Worm (Caenorhabditis elegans): Measurements from ENCODE around the gene pals-37.

pals-37 gene

ce11 chrV:12478990-12479389 is 37.7 kb upstream of the pals-37 start:
- TF ChIP-seq nhr-71 (tag; optimal IDR thresholded peaks at IDR 0.05) (peak; percentile 40), sox-4 (tag; optimal IDR thresholded peaks at IDR 0.05) (no peak), aly-2 (tag; optimal IDR thresholded peaks at IDR 0.05) (no peak), alr-1 (tag; optimal IDR thresholded peaks at IDR 0.05; ENCODE audit: borderline replicate concordance) (no peak), nhr-90 (tag; optimal IDR thresholded peaks at IDR 0.05; ENCODE audit: poor library complexity) (no peak), egl-27 (tag; optimal IDR thresholded peaks at IDR 0.05) (no peak), efl-3 (GFP tag; optimal IDR thresholded peaks at IDR 0.05) (no peak), ceh-63 (GFP tag; optimal IDR thresholded peaks at IDR 0.05) (no peak), fkh-4 (tag; optimal IDR thresholded peaks at IDR 0.05; ENCODE audit: borderline replicate concordance) (no peak), pag-3 (tag; optimal IDR thresholded peaks at IDR 0.05; ENCODE audit: borderline replicate concordance, insufficient read depth) (peak; percentile 95), xbp-1 (tag; optimal IDR thresholded peaks at IDR 0.05) (no peak), lsy-2 (tag; optimal IDR thresholded peaks at IDR 0.05) (peak in 1 of 2 experiments; percentile 39), lin-15B (tag; optimal IDR thresholded peaks at IDR 0.05) (no peak), snu-23 (GFP tag; optimal IDR thresholded peaks at IDR 0.05) (peak; percentile 11), nhr-12 (tag; optimal IDR thresholded peaks at IDR 0.05) (no peak), snpc-4 (tag; optimal IDR thresholded peaks at IDR 0.05) (no peak), dpl-1 (GFP tag; optimal IDR thresholded peaks at IDR 0.05) (no peak), mep-1 (tag; optimal IDR thresholded peaks at IDR 0.05) (peak; percentile 32), C34B4.2 (tag; optimal IDR thresholded peaks at IDR 0.05) (no peak), lin-14 (GFP tag; optimal IDR thresholded peaks at IDR 0.05) (peak; percentile 79), ceh-8 (GFP tag; optimal IDR thresholded peaks at IDR 0.05) (no peak), nhr-84 (tag; optimal IDR thresholded peaks at IDR 0.05) (no peak), rnt-1 (tag; optimal IDR thresholded peaks at IDR 0.05) (peak; percentile 44), elt-2 (tag; optimal IDR thresholded peaks at IDR 0.05) (no peak), isw-1 (GFP tag; IDR thresholded peaks at IDR 0.05) (no peak), Y116A8C.19 (tag; optimal IDR thresholded peaks at IDR 0.05; ENCODE audit: borderline replicate concordance) (no peak), lir-3 (tag; optimal IDR thresholded peaks at IDR 0.05; ENCODE audit: poor library complexity) (no peak), mdl-1 (tag; optimal IDR thresholded peaks at IDR 0.05) (no peak), nhr-19 (GFP tag; conservative IDR thresholded peaks at IDR 0.05) (0 out of 2 replicates have a peak, but pooled peaks have one; percentile 17), ceh-88 (GFP tag; IDR thresholded peaks at IDR 0.05) (no peak), nhr-47 (tag; optimal IDR thresholded peaks at IDR 0.05) (no peak), zag-1 (tag; optimal IDR thresholded peaks at IDR 0.05) (no peak), nhr-20 (tag; optimal IDR thresholded peaks at IDR 0.05) (no peak), ceh-82 (tag; optimal IDR thresholded peaks at IDR 0.05) (no peak), sup-37 (GFP tag; optimal IDR thresholded peaks at IDR 0.05) (no peak), mef-2 (tag; optimal IDR thresholded peaks at IDR 0.05) (no peak), aha-1 (tag; optimal IDR thresholded peaks at IDR 0.05) (no peak), lin-35 (GFP tag; optimal IDR thresholded peaks at IDR 0.05) (no peak)

ce11 chrV:12478111-12478510 is 36.8 kb upstream of the pals-37 start, which contains the start of gene atn-1:
Gene atn-1, plus strand, starts transcription at chrV:12478411.
- no peak for TF ChIP-seq unc-98 (GFP tag; IDR thresholded peaks at IDR 0.05)
- TF ChIP-seq xbp-1 (tag; optimal IDR thresholded peaks at IDR 0.05), result no peak
- TF ChIP-seq nhr-85 (tag), result no peak

DNA sequence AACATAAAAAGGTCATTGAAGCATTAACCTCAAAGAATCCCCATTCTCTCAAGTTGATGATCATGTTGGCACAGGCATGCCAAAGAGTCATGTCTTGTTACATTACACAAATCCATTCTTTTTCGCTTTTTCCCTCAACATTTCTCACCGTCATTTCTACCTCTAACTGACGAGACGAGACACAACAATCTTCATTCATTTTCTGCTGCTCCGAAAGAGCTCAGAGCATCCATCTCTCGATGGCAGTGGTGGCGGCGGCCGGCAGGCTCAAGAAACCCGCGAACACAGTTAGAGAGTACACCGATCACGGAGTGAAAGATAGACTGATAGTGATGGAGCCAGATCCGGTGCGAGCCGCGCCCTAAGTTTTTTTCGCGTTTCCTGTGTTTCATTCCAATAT is 35.8 kb upstream of the pals-37 start:
- no peak for TF ChIP-seq elt-3 (tag; optimal IDR thresholded peaks at IDR 0.05)
- no peak for TF ChIP-seq C16A3.4 (tag; optimal IDR thresholded peaks at IDR 0.05)
- TF ChIP-seq aly-2 (tag; optimal IDR thresholded peaks at IDR 0.05), result no peak
- TF ChIP-seq unc-30 (tag; optimal IDR thresholded peaks at IDR 0.05), result no peak
- no peak for TF ChIP-seq ceh-88 (GFP tag; IDR thresholded peaks at IDR 0.05)
- no peak for TF ChIP-seq skn-1 (tag; optimal IDR thresholded peaks at IDR 0.05)
- TF ChIP-seq nhr-28 (tag; optimal IDR thresholded peaks at IDR 0.05), result no peak
- no peak for TF ChIP-seq lin-15B (tag; optimal IDR thresholded peaks at IDR 0.05)
- TF ChIP-seq unc-86 (tag; optimal IDR thresholded peaks at IDR 0.05), result no peak
- TF ChIP-seq xbp-1 (tag; optimal IDR thresholded peaks at IDR 0.05), result no peak
- no peak for TF ChIP-seq dsc-1 (tag; optimal IDR thresholded peaks at IDR 0.05)
- no peak for TF ChIP-seq tbx-2 (tag; optimal IDR thresholded peaks at IDR 0.05)
- TF ChIP-seq fkh-10 (GFP tag; optimal IDR thresholded peaks at IDR 0.05), result no peak
- no peak for TF ChIP-seq lin-13 (GFP tag; optimal IDR thresholded peaks at IDR 0.05)
- TF ChIP-seq snu-23 (GFP tag; optimal IDR thresholded peaks at IDR 0.05), result peak; percentile 23
- no peak for TF ChIP-seq irx-1 (tag; optimal IDR thresholded peaks at IDR 0.05)
- TF ChIP-seq mdl-1 (tag; optimal IDR thresholded peaks at IDR 0.05), result no peak
- TF ChIP-seq nhr-90 (tag; optimal IDR thresholded peaks at IDR 0.05; ENCODE audit: poor library complexity), result no peak
